Worm (Caenorhabditis elegans) whole organism, L2 larva: ENCODE data around the gene Y54G11A.2.

ENCODE experiments used
- C34F6.9 ChIP-seq: fragments of 150-350 bp; optimal IDR thresholded peaks from 2 replicates; lab custom pipeline; 2014; ENCODE audit warnings: missing biosample characterization, missing genetic modification characterization
- F13H6.1 ChIP-seq: sonication (generic microtip); optimal IDR thresholded peaks from 2 replicates; lab custom pipeline; 2016; ENCODE audit warnings: missing genetic modification characterization, missing compliant biosample characterization
- R02D3.7 ChIP-seq: fragments of 150-350 bp; optimal IDR thresholded peaks from 2 replicates; lab custom pipeline; 2014; ENCODE audit warnings: missing biosample characterization, missing genetic modification characterization
- Y55F3AM.14 ChIP-seq: fragments of 200-800 bp; sonication (Bioruptor generic); optimal IDR thresholded peaks from 2 replicates; lab custom pipeline; 2018; ENCODE audit warnings: mild to moderate bottlenecking, missing genetic modification characterization, missing compliant biosample characterization
- ZK546.5 ChIP-seq: sonication (generic microtip); optimal IDR thresholded peaks from 2 replicates; lab custom pipeline; 2017; ENCODE audit warnings: missing biosample characterization, missing genetic modification characterization
- aly-2 ChIP-seq: fragments of 150-350 bp; optimal IDR thresholded peaks from 2 replicates; lab custom pipeline; 2014; ENCODE audit warnings: missing biosample characterization, missing genetic modification characterization
- ama-1 ChIP-seq: fragments of 150-350 bp; optimal IDR thresholded peaks from 2 replicates; lab custom pipeline; 2018; ENCODE audit warnings: inconsistent platforms
- ceh-82 ChIP-seq: fragments of 150-350 bp; optimal IDR thresholded peaks from 2 replicates; lab custom pipeline; 2014; ENCODE audit warnings: missing biosample characterization, missing genetic modification characterization
- crh-2 ChIP-seq: sonication (generic microtip); optimal IDR thresholded peaks from 2 replicates; lab custom pipeline; 2017; ENCODE audit warnings: missing biosample characterization, missing genetic modification characterization
- dmd-4 ChIP-seq: sonication (generic microtip); optimal IDR thresholded peaks from 2 replicates; lab custom pipeline; 2017; ENCODE audit warnings: missing biosample characterization, missing genetic modification characterization
- egl-27 ChIP-seq: sonication (generic microtip); optimal IDR thresholded peaks from 3 replicates; lab custom pipeline; 2017; ENCODE audit warnings: missing biosample characterization, missing genetic modification reagents, missing genetic modification characterization
- elt-1 ChIP-seq: fragments of 150-350 bp; optimal IDR thresholded peaks from 2 replicates; lab custom pipeline; 2014; ENCODE audit warnings: missing biosample characterization, missing genetic modification characterization
- fos-1 ChIP-seq: fragments of 150-350 bp; optimal IDR thresholded peaks from 2 replicates; lab custom pipeline; 2014; ENCODE audit warnings: missing biosample characterization, missing genetic modification characterization
- gmeb-1 ChIP-seq: fragments of 150-350 bp; optimal IDR thresholded peaks from 2 replicates; lab custom pipeline; 2014; ENCODE audit warnings: missing biosample characterization, missing genetic modification characterization
- lsy-2 ChIP-seq, 2 experiments: fragments of 150-350 bp in 1 of 2; sonication (generic microtip) in 1 of 2; optimal IDR thresholded peaks; 2 replicates each; lab custom pipeline; 2014 to 2017; ENCODE audit warnings: missing biosample characterization in 2 of 2, missing genetic modification characterization in 2 of 2
- mab-5 ChIP-seq: fragments of 150-350 bp; optimal IDR thresholded peaks from 2 replicates; lab custom pipeline; 2014; ENCODE audit warnings: missing biosample characterization, missing genetic modification characterization
- mbf-1 ChIP-seq: sonication (generic microtip); optimal IDR thresholded peaks from 2 replicates; lab custom pipeline; 2017; ENCODE audit warnings: missing biosample characterization, missing genetic modification characterization
- mdl-1 ChIP-seq, 2 experiments: fragments of 150-350 bp in 1 of 2; sonication (generic microtip) in 1 of 2; optimal IDR thresholded peaks; 2 replicates each; lab custom pipeline; 2017; ENCODE audit warnings: missing biosample characterization in 2 of 2, missing genetic modification characterization in 2 of 2
- nhr-10 ChIP-seq: sonication (generic microtip); optimal IDR thresholded peaks from 2 replicates; lab custom pipeline; 2017; ENCODE audit warnings: missing biosample characterization, missing genetic modification characterization
- nhr-11 ChIP-seq: fragments of 150-350 bp; optimal IDR thresholded peaks from 2 replicates; lab custom pipeline; 2014; ENCODE audit warnings: missing biosample characterization, missing genetic modification characterization
- nhr-12 ChIP-seq: fragments of 150-350 bp; optimal IDR thresholded peaks from 2 replicates; lab custom pipeline; 2014; ENCODE audit warnings: missing biosample characterization, missing genetic modification characterization
- nhr-129 ChIP-seq: fragments of 150-350 bp; optimal IDR thresholded peaks from 2 replicates; lab custom pipeline; 2014; ENCODE audit warnings: missing biosample characterization, missing genetic modification characterization
- nhr-21 ChIP-seq: fragments of 150-350 bp; optimal IDR thresholded peaks from 2 replicates; lab custom pipeline; 2014; ENCODE audit warnings: missing biosample characterization, missing genetic modification characterization
- nhr-23 ChIP-seq: fragments of 150-350 bp; optimal IDR thresholded peaks from 2 replicates; lab custom pipeline; 2014; ENCODE audit warnings: missing biosample characterization, missing genetic modification reagents, missing genetic modification characterization
- nhr-237 ChIP-seq: fragments of 150-350 bp; optimal IDR thresholded peaks from 2 replicates; lab custom pipeline; 2014; ENCODE audit warnings: missing biosample characterization, missing genetic modification characterization
- nhr-25 ChIP-seq: fragments of 150-350 bp; sonication (generic microtip); optimal IDR thresholded peaks from 3 replicates; lab custom pipeline; 2014; ENCODE audit warnings: missing biosample characterization, missing genetic modification characterization
- skn-1 ChIP-seq: sonication (generic microtip); optimal IDR thresholded peaks from 2 replicates; lab custom pipeline; 2017; ENCODE audit warnings: missing biosample characterization, missing genetic modification characterization
- sma-9 ChIP-seq, 2 experiments: fragments of 150-350 bp in 1 of 2; sonication (generic microtip) in 1 of 2; optimal IDR thresholded peaks; 2 replicates each; lab custom pipeline; 2014 to 2016; ENCODE audit warnings: missing genetic modification characterization in 2 of 2, mild to moderate bottlenecking in 1 of 2, missing biosample characterization in 1 of 2, missing compliant biosample characterization in 1 of 2, missing genetic modification reagents in 1 of 2, moderate library complexity in 1 of 2
- snpc-4 ChIP-seq: fragments of 150-350 bp; optimal IDR thresholded peaks from 2 replicates; lab custom pipeline; 2014; ENCODE audit warnings: missing biosample characterization, missing genetic modification characterization
- unc-39 ChIP-seq: fragments of 150-350 bp; optimal IDR thresholded peaks from 2 replicates; lab custom pipeline; 2014; ENCODE audit warnings: missing biosample characterization, missing genetic modification characterization
- unc-55 ChIP-seq: fragments of 150-350 bp; sonication (generic microtip); optimal IDR thresholded peaks from 3 replicates; lab custom pipeline; 2014; ENCODE audit warnings: missing biosample characterization, missing genetic modification reagents, missing genetic modification characterization
- zag-1 ChIP-seq: fragments of 150-350 bp; optimal IDR thresholded peaks from 2 replicates; lab custom pipeline; 2014; ENCODE audit warnings: missing biosample characterization, missing genetic modification characterization
- ztf-1 ChIP-seq: fragments of 200-800 bp; sonication (Bioruptor generic); conservative IDR thresholded peaks from 2 replicates; pipeline ENCODE4 v1.3.6; 2022; ENCODE audit warnings: missing genetic modification characterization, missing compliant biosample characterization
- ztf-4 ChIP-seq: fragments of 150-350 bp; optimal IDR thresholded peaks from 2 replicates; lab custom pipeline; 2014; ENCODE audit warnings: missing biosample characterization, missing genetic modification characterization

Y54G11A.2 gene

DNA sequence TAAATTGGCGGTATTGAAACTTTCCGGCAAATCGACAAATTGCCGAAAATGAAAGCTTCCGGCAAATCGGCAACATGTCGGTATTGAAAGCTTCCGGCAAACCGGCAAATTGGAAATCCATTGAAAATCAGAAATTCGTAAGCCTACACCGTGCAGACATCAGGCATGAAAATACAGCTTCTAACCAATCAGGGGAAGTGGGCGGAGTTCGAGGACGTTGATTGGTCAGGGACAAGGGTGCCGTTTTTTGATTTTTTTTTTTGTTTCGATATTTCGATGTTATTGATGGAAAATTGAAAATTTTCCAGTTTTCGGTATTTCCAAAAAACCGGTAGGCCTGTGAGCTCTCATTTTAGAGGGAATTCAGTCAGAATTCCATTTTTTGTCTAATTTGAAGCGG lies 17.7 kb downstream of the Y54G11A.2 start:
- no peak for TF ChIP-seq unc-39 (tag; lab: Kevin White, UChicago)
- no peak for TF ChIP-seq mdl-1 (tag; optimal IDR thresholded peaks at IDR 0.05; lab: Kevin White, UChicago)
- no peak for TF ChIP-seq nhr-237 (tag; lab: Kevin White, UChicago)
- TF ChIP-seq nhr-11, result no peak
- no peak for TF ChIP-seq egl-27 (tag; lab: Kevin White, UChicago)
- no peak for TF ChIP-seq R02D3.7 (tag; lab: Kevin White, UChicago)
- no peak for TF ChIP-seq ceh-82 (tag; lab: Kevin White, UChicago)
- TF ChIP-seq nhr-12 (tag; lab: Kevin White, UChicago), result no peak
- no peak for TF ChIP-seq ZK546.5 (tag; lab: Kevin White, UChicago)
- TF ChIP-seq aly-2 (tag; lab: Kevin White, UChicago), result no peak
- TF ChIP-seq elt-1 (tag; lab: Kevin White, UChicago), result no peak
- no peak for TF ChIP-seq nhr-10 (tag; lab: Kevin White, UChicago)
- TF ChIP-seq nhr-129 (tag; lab: Kevin White, UChicago), result no peak
- TF ChIP-seq dmd-4, result no peak
- no peak for TF ChIP-seq nhr-25 (tag; lab: Kevin White, UChicago)
- no peak for TF ChIP-seq mab-5

DNA sequence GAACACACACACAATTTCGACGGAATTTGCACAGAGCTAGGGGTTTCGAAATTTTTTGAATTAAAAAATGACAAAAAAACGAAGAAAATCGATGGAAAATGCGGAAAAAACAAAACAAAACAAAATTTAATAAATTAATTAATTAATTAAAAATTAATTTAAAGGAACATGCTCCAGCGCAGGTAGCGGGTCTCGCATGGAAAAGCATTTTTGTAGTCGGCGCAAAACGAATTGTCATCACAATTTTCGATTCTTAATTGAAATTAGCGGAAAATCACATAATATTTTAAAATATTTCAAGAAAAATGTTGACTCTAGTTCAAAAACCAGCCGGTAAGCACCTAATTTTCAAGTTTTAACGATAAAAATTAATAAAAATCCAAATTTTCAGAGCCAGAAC lies 24.3 kb downstream of the Y54G11A.2 start, which contains the start of gene Y54G11A.3:
TSS of gene Y54G11A.3 (plus strand) at position 213 of the 400 bp plus-strand sequence.
- TF ChIP-seq nhr-129 (tag; lab: Kevin White, UChicago), result no peak
- TF ChIP-seq Y55F3AM.14 (GFP tag; lab: Kevin White, UChicago), result no peak
- TF ChIP-seq nhr-10 (tag; lab: Kevin White, UChicago), result no peak
- no peak for TF ChIP-seq nhr-25 (tag; lab: Kevin White, UChicago)

DNA sequence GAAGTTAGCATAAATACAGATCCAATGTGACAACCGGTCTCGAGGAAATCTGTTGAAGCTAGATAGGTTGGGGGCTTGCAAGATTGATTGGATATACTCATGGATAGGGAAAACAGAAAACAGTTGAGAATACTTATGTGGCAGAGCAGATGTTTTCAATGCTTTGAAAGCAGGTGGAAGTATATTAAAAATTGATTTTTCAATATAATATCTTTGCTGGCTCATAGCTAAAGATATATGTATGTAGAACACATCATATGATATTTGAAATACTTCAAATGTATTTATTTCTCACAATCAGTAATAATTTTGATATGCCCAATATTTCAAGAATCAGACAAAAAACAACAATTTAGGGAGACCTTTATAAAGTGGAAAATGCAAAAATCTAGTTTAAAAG lies 35.1 kb downstream of the Y54G11A.2 start, which contains the start of gene srh-41:
TSS of gene srh-41 (minus strand) at position 101 of the 400 bp plus-strand sequence.
- TF ChIP-seq ceh-82 (tag; lab: Kevin White, UChicago) (no peak), lsy-2 (tag; optimal IDR thresholded peaks at IDR 0.05; lab: Kevin White, UChicago) (no peak), egl-27 (tag; lab: Kevin White, UChicago) (no peak), fos-1 (tag; lab: Kevin White, UChicago) (no peak), F13H6.1 (tag; lab: Kevin White, UChicago) (no peak), ZK546.5 (tag; lab: Kevin White, UChicago) (no peak), ama-1 (lab: Kevin White, UChicago) (no peak), crh-2 (tag; lab: Kevin White, UChicago) (no peak), Y55F3AM.14 (GFP tag; lab: Kevin White, UChicago) (no peak), nhr-21 (tag; lab: Kevin White, UChicago) (no peak), mab-5 (no peak), ztf-4 (tag; lab: Kevin White, UChicago) (no peak), unc-55 (GFP tag; lab: Kevin White, UChicago) (no peak)
- TF ChIP-seq, all 48 proteins: peak for 0

DNA sequence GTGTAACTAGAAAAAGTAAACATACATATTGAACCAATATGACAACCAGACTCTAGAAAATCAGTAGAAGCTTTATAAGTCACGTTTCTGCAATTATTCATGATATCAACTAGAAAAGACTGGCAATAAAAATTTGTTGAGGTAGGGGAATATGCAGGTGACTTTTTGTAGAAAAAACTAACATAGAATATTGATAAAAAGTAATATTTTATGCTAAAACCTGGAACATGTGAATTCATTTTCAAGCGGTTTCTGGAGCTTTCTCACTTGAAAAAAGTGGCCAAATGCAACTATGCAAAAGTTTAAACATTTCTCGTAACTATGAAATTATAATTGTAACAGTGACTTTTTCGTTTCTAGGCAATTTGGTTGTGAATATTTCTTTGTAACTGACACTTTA lies 36.8 kb downstream of the Y54G11A.2 start, which contains the start of gene srh-42:
TSS of gene srh-42 (minus strand) at position 101 of the 400 bp plus-strand sequence.
- TF ChIP-seq snpc-4 (tag; lab: Kevin White, UChicago) (no peak), mab-5 (no peak), dmd-4 (no peak), zag-1 (no peak), ztf-1 (no peak), nhr-23 (tag; lab: Kevin White, UChicago) (no peak), nhr-25 (tag; lab: Kevin White, UChicago) (no peak), egl-27 (tag; lab: Kevin White, UChicago) (no peak), nhr-11 (no peak)

DNA sequence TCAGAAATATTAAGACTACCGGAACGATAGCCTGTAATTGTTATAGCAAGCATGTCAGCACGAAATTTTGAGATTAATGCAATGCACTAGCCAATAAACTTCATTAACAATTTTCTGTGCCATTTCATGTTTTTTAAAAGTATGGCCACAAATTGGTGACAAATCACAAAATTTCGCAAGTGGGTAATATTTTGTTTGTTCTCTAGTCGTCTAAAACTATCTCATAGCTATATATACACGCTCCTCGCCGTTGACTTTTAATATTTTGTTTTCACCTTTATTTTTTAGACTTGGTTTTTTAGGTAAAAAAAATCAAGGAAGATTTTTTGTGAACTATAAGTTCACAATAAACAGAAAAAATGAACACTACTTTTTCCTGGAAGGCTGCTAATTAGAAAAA lies 38.7 kb downstream of the Y54G11A.2 start:
- TF ChIP-seq nhr-129 (tag; lab: Kevin White, UChicago) (no peak), gmeb-1 (tag; lab: Kevin White, UChicago) (peak; percentile 22), skn-1 (tag; lab: Kevin White, UChicago) (peak; percentile 59), mbf-1 (tag; lab: Kevin White, UChicago) (no peak), C34F6.9 (tag; lab: Kevin White, UChicago) (peak; percentile 19), fos-1 (tag; lab: Kevin White, UChicago) (peak; percentile 24), sma-9 (GFP tag; optimal IDR thresholded peaks at IDR 0.05; lab: Kevin White, UChicago) (peak; percentile 46), sma-9 (tag; optimal IDR thresholded peaks at IDR 0.05; lab: Kevin White, UChicago) (no peak)
